Fruit fly (Drosophila melanogaster): ENCODE results near the gene brwl.

dm6 chr2L:9562713-9563112 is 6.0 kb upstream of the brwl start:
- no peak for TF ChIP-seq CG8301 (tag; optimal IDR thresholded peaks at IDR 0.05)
- TF ChIP-seq CG12605 (GFP tag; IDR thresholded peaks at IDR 0.05): no peak
- TF ChIP-seq CG10348 (GFP tag; IDR thresholded peaks at IDR 0.05): no peak
- no peak for TF ChIP-seq CG34367 (tag; optimal IDR thresholded peaks at IDR 0.05)
- TF ChIP-seq fd96Ca (GFP tag; IDR thresholded peaks at IDR 0.05): no peak
- no peak for TF ChIP-seq CG32121 (GFP tag; IDR thresholded peaks at IDR 0.05)
- no peak for TF ChIP-seq EcR (GFP tag; optimal IDR thresholded peaks at IDR 0.05)
- no peak for TF ChIP-seq rn (GFP tag; IDR thresholded peaks at IDR 0.05)
- TF ChIP-seq gl (tag; optimal IDR thresholded peaks at IDR 0.05): no peak
- TF ChIP-seq CG15710 (tag; optimal IDR thresholded peaks at IDR 0.05): no peak
- no peak for TF ChIP-seq Snoo (tag; optimal IDR thresholded peaks at IDR 0.05)

All from whole organism, pupa.